Fruit fly (Drosophila melanogaster) whole organism, pupa: ENCODE data around the gene CG11970.

ENCODE experiments used
- CG10348 ChIP-seq: fragments of 200-800 bp; sonication (Bioruptor generic); IDR thresholded peaks from 2 replicates; pipeline ENCODE4 v1.3.6; 2022; ENCODE audit warnings: missing biosample characterization, missing genetic modification characterization
- CG12605 ChIP-seq: fragments of 200-800 bp; sonication (Bioruptor generic); IDR thresholded peaks from 2 replicates; pipeline ENCODE4 v1.3.6; 2022; ENCODE audit warnings: missing biosample characterization, missing genetic modification characterization
- CG13204 ChIP-seq: fragments of 200-800 bp; sonication (Bioruptor generic); optimal IDR thresholded peaks from 2 replicates; lab custom pipeline; 2018; ENCODE audit warnings: missing biosample characterization, mild to moderate bottlenecking, missing genetic modification characterization, moderate library complexity
- CG14655 ChIP-seq: fragments of 200-800 bp; sonication (Bioruptor generic); optimal IDR thresholded peaks from 3 replicates; lab custom pipeline; 2017; ENCODE audit warnings: mild to moderate bottlenecking, missing biosample characterization, missing genetic modification reagents, missing genetic modification characterization
- CG15710 ChIP-seq: fragments of 200-800 bp; sonication (Bioruptor generic); optimal IDR thresholded peaks from 2 replicates; lab custom pipeline; 2018; ENCODE audit warnings: missing biosample characterization, mild to moderate bottlenecking, missing genetic modification characterization, moderate library complexity
- CG17806 ChIP-seq: fragments of 200-800 bp; sonication (Bioruptor generic); optimal IDR thresholded peaks from 2 replicates; lab custom pipeline; 2018; ENCODE audit warnings: missing biosample characterization, mild to moderate bottlenecking, missing genetic modification characterization, moderate library complexity
- CG32121 ChIP-seq: fragments of 200-800 bp; sonication (Bioruptor generic); IDR thresholded peaks from 2 replicates; pipeline ENCODE4 v1.3.6; 2022; ENCODE audit warnings: missing biosample characterization, missing genetic modification characterization
- CG34367 ChIP-seq: fragments of 200-800 bp; sonication (Bioruptor generic); optimal IDR thresholded peaks from 2 replicates; lab custom pipeline; 2018; ENCODE audit warnings: missing biosample characterization, mild to moderate bottlenecking, missing genetic modification characterization
- CG4496 ChIP-seq: fragments of 200-800 bp; sonication (Bioruptor generic); IDR thresholded peaks from 3 replicates; pipeline ENCODE4 v1.3.6; 2022; ENCODE audit warnings: missing biosample characterization, missing genetic modification characterization
- CG8159 ChIP-seq: fragments of 200-800 bp; sonication (Bioruptor generic); optimal IDR thresholded peaks from 3 replicates; lab custom pipeline; 2018; ENCODE audit warnings: missing biosample characterization, mild to moderate bottlenecking, missing genetic modification characterization, moderate library complexity
- CG8301 ChIP-seq: fragments of 200-800 bp; sonication (Bioruptor generic); optimal IDR thresholded peaks from 2 replicates; lab custom pipeline; 2018; ENCODE audit warnings: missing biosample characterization, mild to moderate bottlenecking, missing genetic modification characterization
- CG9948 ChIP-seq: fragments of 200-800 bp; sonication (Bioruptor generic); optimal IDR thresholded peaks from 2 replicates; lab custom pipeline; 2018; ENCODE audit warnings: missing biosample characterization, mild to moderate bottlenecking, missing genetic modification characterization, moderate library complexity
- D1 ChIP-seq: fragments of 200-800 bp; sonication (Bioruptor generic); optimal IDR thresholded peaks from 2 replicates; lab custom pipeline; 2018; ENCODE audit warnings: missing biosample characterization, mild to moderate bottlenecking, missing genetic modification characterization, moderate library complexity
- EcR ChIP-seq: fragments of 200-800 bp; sonication (Bioruptor generic); optimal IDR thresholded peaks from 3 replicates; lab custom pipeline; 2019; ENCODE audit warnings: missing biosample characterization, missing genetic modification characterization, mild to moderate bottlenecking, moderate library complexity, missing genetic modification reagents
- Ets98B ChIP-seq: fragments of 200-800 bp; sonication (Bioruptor generic); IDR thresholded peaks from 2 replicates; pipeline ENCODE4 v1.3.6; 2022; ENCODE audit warnings: missing biosample characterization, missing genetic modification characterization
- Pif1A ChIP-seq: fragments of 200-800 bp; sonication (Bioruptor generic); optimal IDR thresholded peaks from 3 replicates; lab custom pipeline; 2016; ENCODE audit warnings: missing biosample characterization, missing genetic modification characterization
- Pif1B ChIP-seq: fragments of 200-800 bp; sonication (Bioruptor generic); optimal IDR thresholded peaks from 3 replicates; lab custom pipeline; 2016; ENCODE audit warnings: missing biosample characterization, missing genetic modification characterization
- Snoo ChIP-seq: fragments of 200-800 bp; sonication (Bioruptor generic); optimal IDR thresholded peaks from 3 replicates; lab custom pipeline; 2017; ENCODE audit warnings: missing biosample characterization, mild to moderate bottlenecking, missing genetic modification characterization, inconsistent platforms
- fd96Ca ChIP-seq: fragments of 200-800 bp; sonication (Bioruptor generic); IDR thresholded peaks from 3 replicates; pipeline ENCODE4 v1.3.6; 2022; ENCODE audit warnings: missing biosample characterization, missing genetic modification characterization
- gl ChIP-seq: fragments of 200-800 bp; sonication (Bioruptor generic); optimal IDR thresholded peaks from 2 replicates; lab custom pipeline; 2018; ENCODE audit warnings: missing biosample characterization, mild to moderate bottlenecking, missing genetic modification characterization
- rn ChIP-seq: fragments of 200-800 bp; sonication (Bioruptor generic); IDR thresholded peaks from 2 replicates; pipeline ENCODE4 v1.3.6; 2022; ENCODE audit warnings: missing biosample characterization, missing genetic modification characterization

CG11970 gene

dm6 chr3R:8976073-8976593 lies 8.4 kb upstream of the CG11970 start:
- TF ChIP-seq CG4496 (no peak), Snoo (no peak), Pif1B (no peak), Pif1A (GFP tag; lab: Kevin White, UChicago) (no peak), D1 (tag; lab: Kevin White, UChicago) (no peak), Ets98B (no peak), CG10348 (GFP tag; lab: Robert Waterston, UW) (no peak), gl (tag; lab: Kevin White, UChicago) (no peak)

- peak; percentile 46 for TF ChIP-seq CG9948 (tag; lab: Kevin White, UChicago)
- peak; percentile 74 for TF ChIP-seq CG15710 (tag; lab: Kevin White, UChicago)
- peak; percentile 8 for TF ChIP-seq D1 (tag; lab: Kevin White, UChicago)
- peak; percentile 38 for TF ChIP-seq Pif1A (GFP tag; lab: Kevin White, UChicago)
- TF ChIP-seq CG34367 (tag; lab: Kevin White, UChicago): peak; percentile 20
- peak; percentile 84 for TF ChIP-seq Snoo
- peak; percentile 74 for TF ChIP-seq CG8159 (tag; lab: Kevin White, UChicago)
- TF ChIP-seq CG12605 (GFP tag; lab: Robert Waterston, UW): no peak
- TF ChIP-seq CG17806 (tag; lab: Kevin White, UChicago): peak; percentile 47
- peak; percentile 55 for TF ChIP-seq Pif1B
- peak; percentile 4 for TF ChIP-seq CG13204 (GFP tag; lab: Kevin White, UChicago)
- TF ChIP-seq CG4496: no peak
- no peak for TF ChIP-seq Ets98B
These were observed 5.8 kb upstream of the CG11970 start for dm6 chr3R:8978768-8979167.

DNA sequence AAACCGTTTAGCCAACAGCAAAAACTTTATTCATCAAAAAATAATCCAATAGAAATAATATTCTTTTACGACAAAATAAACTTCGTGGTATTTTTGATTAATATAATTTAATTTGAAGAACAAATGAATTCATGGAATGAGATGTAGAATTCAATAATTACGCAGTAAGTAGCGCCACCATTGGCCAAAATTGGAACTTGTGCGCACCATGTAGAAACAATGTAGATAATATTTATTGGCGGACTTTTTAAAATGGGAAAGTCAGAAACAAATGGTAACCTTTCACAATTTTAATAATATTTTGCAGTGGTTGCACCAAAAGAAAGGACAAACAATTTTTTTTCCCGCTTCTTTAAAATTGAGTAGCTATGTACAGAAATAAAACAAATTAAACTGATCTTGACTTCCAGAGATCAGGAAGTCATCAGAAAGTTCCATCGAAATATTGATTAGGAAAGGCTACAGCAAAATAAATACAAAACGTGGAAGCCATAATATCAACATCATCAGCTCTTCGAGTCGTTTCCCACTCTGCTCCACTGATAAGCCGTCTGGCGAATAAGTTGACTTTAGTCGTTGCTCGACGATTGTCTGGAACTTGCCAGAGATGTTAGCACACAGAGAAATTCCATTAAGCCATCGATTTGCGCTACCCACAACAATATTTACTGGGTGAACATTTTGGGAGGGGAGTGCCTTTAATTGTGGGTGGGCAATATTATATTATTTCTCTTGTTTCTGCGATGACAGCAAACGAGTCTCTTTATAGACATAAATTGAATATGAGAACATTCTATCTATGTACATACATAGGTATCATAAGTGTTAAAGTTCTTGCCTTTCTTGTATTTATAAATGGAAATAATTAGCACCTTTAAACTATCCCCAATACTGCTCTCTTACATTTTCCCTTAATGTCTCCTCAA lies 4.4 kb upstream of the CG11970 start:
- TF ChIP-seq D1 (tag; lab: Kevin White, UChicago): peak; percentile 63
- peak; percentile 17 for TF ChIP-seq CG8159 (tag; lab: Kevin White, UChicago)
- no peak for TF ChIP-seq rn
- no peak for TF ChIP-seq CG13204 (GFP tag; lab: Kevin White, UChicago)
- TF ChIP-seq CG17806 (tag; lab: Kevin White, UChicago): no peak
- no peak for TF ChIP-seq CG10348 (GFP tag; lab: Robert Waterston, UW)
- TF ChIP-seq Ets98B: no peak
- peak; percentile 24; the same call in 1 of the 3 replicates for TF ChIP-seq fd96Ca (GFP tag; lab: Robert Waterston, UW)
- TF ChIP-seq CG34367 (tag; lab: Kevin White, UChicago): no peak
- TF ChIP-seq CG4496: no peak
- TF ChIP-seq gl (tag; lab: Kevin White, UChicago): peak; percentile 9
- TF ChIP-seq Snoo: peak; percentile 18
- no peak for TF ChIP-seq CG14655 (GFP tag; lab: Kevin White, UChicago)
- TF ChIP-seq CG12605 (GFP tag; lab: Robert Waterston, UW): peak; percentile 15; the same call in 1 of the 2 replicates
- TF ChIP-seq Pif1B: no peak
- no peak for TF ChIP-seq CG32121 (GFP tag; lab: Robert Waterston, UW)
- no peak for TF ChIP-seq EcR (GFP tag; lab: Kevin White, UChicago)
- TF ChIP-seq Pif1A (GFP tag; lab: Kevin White, UChicago): no peak
- TF ChIP-seq CG8301: peak; percentile 19
- no peak for TF ChIP-seq CG15710 (tag; lab: Kevin White, UChicago)
- TF ChIP-seq CG9948 (tag; lab: Kevin White, UChicago): no peak

DNA sequence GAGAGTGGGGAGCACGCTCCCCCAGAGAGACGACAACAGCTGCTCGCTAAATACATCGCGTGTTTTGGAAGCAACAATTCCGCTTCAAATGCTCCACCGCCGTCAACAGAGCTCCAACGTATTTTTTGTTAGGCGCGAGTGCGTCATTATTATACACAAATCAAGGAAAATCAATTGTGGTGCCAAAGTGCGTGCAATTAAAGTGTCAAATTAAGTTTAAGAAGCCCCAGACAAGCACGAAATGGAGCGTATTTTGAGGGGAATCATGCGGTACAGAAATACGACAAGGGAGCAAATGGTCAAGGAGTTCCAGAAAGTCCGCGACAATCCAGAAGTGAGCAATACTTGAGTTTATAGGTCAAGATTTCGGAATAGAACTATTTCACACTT lies 3.7 kb upstream of the CG11970 start, which contains the start of gene CAHbeta:
Gene CAHbeta (plus strand): TSS at position 85 of the 390 bp plus-strand sequence.
- peak; percentile 58 for TF ChIP-seq CG12605 (GFP tag; lab: Robert Waterston, UW)
- no peak for TF ChIP-seq CG8159 (tag; lab: Kevin White, UChicago)
- peak; percentile 42; the same call in 1 of the 2 replicates for TF ChIP-seq Ets98B
- TF ChIP-seq CG9948 (tag; lab: Kevin White, UChicago): no peak

dm6 chr3R:8981209-8981996 lies 3.1 kb upstream of the CG11970 start:
- TF ChIP-seq CG8159 (tag; lab: Kevin White, UChicago) (no peak), CG34367 (tag; lab: Kevin White, UChicago) (no peak), EcR (GFP tag; lab: Kevin White, UChicago) (no peak)

- TF ChIP-seq rn: no peak
- TF ChIP-seq CG10348 (GFP tag; lab: Robert Waterston, UW): no peak
- TF ChIP-seq CG12605 (GFP tag; lab: Robert Waterston, UW): no peak
- no peak for TF ChIP-seq CG32121 (GFP tag; lab: Robert Waterston, UW)
- TF ChIP-seq Snoo: no peak
- no peak for TF ChIP-seq CG34367 (tag; lab: Kevin White, UChicago)
- no peak for TF ChIP-seq CG13204 (GFP tag; lab: Kevin White, UChicago)
- TF ChIP-seq gl (tag; lab: Kevin White, UChicago): no peak
- TF ChIP-seq CG15710 (tag; lab: Kevin White, UChicago): no peak
- no peak for TF ChIP-seq CG4496
- no peak for TF ChIP-seq Pif1B
- TF ChIP-seq CG14655 (GFP tag; lab: Kevin White, UChicago): no peak
These were observed 377 bp upstream of the CG11970 start, which contains the start of gene RagA-B for dm6 chr3R:8984141-8984540. Gene RagA-B (minus strand): TSS chr3R:8984315.
